Fruit fly (Drosophila melanogaster) whole organism, wandering third instar larva: ENCODE measurements around the gene ex.

Experiments used
- Abd-B ChIP-seq: fragments of >200 bp; optimal IDR thresholded peaks from 2 replicates; lab custom pipeline; 2017; ENCODE audit warnings: missing biosample characterization, missing genetic modification characterization
- CG9705 ChIP-seq: fragments of 200-800 bp; sonication (Bioruptor generic); optimal IDR thresholded peaks from 2 replicates; lab custom pipeline; 2018; ENCODE audit warnings: missing biosample characterization, mild to moderate bottlenecking, missing genetic modification characterization
- CrebA ChIP-seq: fragments of 200-800 bp; sonication (Bioruptor generic); optimal IDR thresholded peaks from 2 replicates; lab custom pipeline; 2016; ENCODE audit warnings: missing biosample characterization, mild to moderate bottlenecking, missing genetic modification characterization, borderline replicate concordance
- Dfd ChIP-seq: fragments of >200 bp; optimal IDR thresholded peaks from 2 replicates; lab custom pipeline; 2017; ENCODE audit warnings: missing biosample characterization, missing genetic modification characterization
- Dif ChIP-seq: fragments of 200-275, 200-300 bp; sonication (Bioruptor generic); optimal IDR thresholded peaks from 2 replicates; lab custom pipeline; 2018; ENCODE audit warnings: missing biosample characterization, missing genetic modification characterization; ENCODE audit not compliant: partially characterized antibody
- GATAd ChIP-seq: sonication (Bioruptor generic); optimal IDR thresholded peaks from 2 replicates; lab custom pipeline; 2016; ENCODE audit warnings: missing biosample characterization, missing genetic modification characterization
- HLH106 ChIP-seq: fragments of 200-800 bp; optimal IDR thresholded peaks from 3 replicates; lab custom pipeline; 2019; ENCODE audit warnings: missing biosample characterization, mild to moderate bottlenecking, missing genetic modification characterization, moderate library complexity
- Hnf4 ChIP-seq: fragments of 200-800 bp; sonication (Bioruptor generic); optimal IDR thresholded peaks from 2 replicates; lab custom pipeline; 2016; ENCODE audit warnings: missing biosample characterization, mild to moderate bottlenecking, missing genetic modification characterization
- Hr78 ChIP-seq: fragments of >200 bp; optimal IDR thresholded peaks from 2 replicates; lab custom pipeline; 2017; ENCODE audit warnings: missing biosample characterization, missing genetic modification characterization
- Hr83 ChIP-seq: fragments of 200-300 bp; sonication (Bioruptor generic); optimal IDR thresholded peaks from 2 replicates; lab custom pipeline; 2016; ENCODE audit warnings: missing biosample characterization, mild to moderate bottlenecking, missing genetic modification characterization, moderate library complexity; ENCODE audit not compliant: poor library complexity, severe bottlenecking
- Jra ChIP-seq: sonication (Bioruptor generic); optimal IDR thresholded peaks from 2 replicates; lab custom pipeline; 2016; ENCODE audit warnings: missing biosample characterization, missing genetic modification characterization
- Mio ChIP-seq: sonication (Bioruptor generic); optimal IDR thresholded peaks from 2 replicates; lab custom pipeline; 2016; ENCODE audit warnings: missing biosample characterization, missing genetic modification characterization
- Myc ChIP-seq: fragments of >200 bp; optimal IDR thresholded peaks from 2 replicates; lab custom pipeline; 2017
- N ChIP-seq: fragments of >200 bp; optimal IDR thresholded peaks from 2 replicates; lab custom pipeline; 2018; ENCODE audit warnings: missing biosample characterization, missing external identifiers, missing genetic modification characterization
- OdsH ChIP-seq: fragments of 200-800 bp; sonication (Bioruptor generic); optimal IDR thresholded peaks from 2 replicates; lab custom pipeline; 2016; ENCODE audit warnings: missing biosample characterization, mild to moderate bottlenecking, missing genetic modification characterization
- Rel ChIP-seq, 2 experiments: fragments of 200-800 bp; sonication (Bioruptor generic) in 1 of 2; optimal IDR thresholded peaks; 2 replicates in 1 of 2; 3 replicates in 1 of 2; lab custom pipeline; 2016 to 2019; ENCODE audit warnings: mild to moderate bottlenecking in 2 of 2, missing biosample characterization in 2 of 2, missing genetic modification characterization in 2 of 2, moderate library complexity in 1 of 2
- Sp1 ChIP-seq: fragments of 200-800 bp; sonication (Bioruptor generic); optimal IDR thresholded peaks from 3 replicates; lab custom pipeline; 2019; ENCODE audit warnings: missing biosample characterization, mild to moderate bottlenecking, missing genetic modification characterization, moderate library complexity
- Vsx2 ChIP-seq: fragments of 200-300, 225-300 bp; sonication (Bioruptor generic); optimal IDR thresholded peaks from 2 replicates; lab custom pipeline; 2018; ENCODE audit warnings: missing biosample characterization, missing genetic modification characterization; ENCODE audit not compliant: partially characterized antibody
- br ChIP-seq: fragments of 200-800 bp; sonication (Bioruptor generic); optimal IDR thresholded peaks from 2 replicates; lab custom pipeline; 2016; ENCODE audit warnings: missing biosample characterization, missing genetic modification characterization
- brk ChIP-seq: fragments of 200-800 bp; sonication (Bioruptor generic); optimal IDR thresholded peaks from 2 replicates; lab custom pipeline; 2016; ENCODE audit warnings: missing biosample characterization, mild to moderate bottlenecking, missing genetic modification characterization
- dl ChIP-seq, 2 experiments: fragments of 175-275, 200-275 bp in 1 of 2; fragments of 200-275 bp in 1 of 2; sonication (Bioruptor generic); optimal IDR thresholded peaks; lab custom pipeline; 2018; ENCODE audit warnings: mild to moderate bottlenecking in 2 of 2, missing biosample characterization in 2 of 2, missing genetic modification characterization in 2 of 2, moderate library complexity in 2 of 2; ENCODE audit not compliant: partially characterized antibody in 2 of 2, insufficient read depth in 1 of 2
- dmrt93B ChIP-seq: fragments of 200-800 bp; sonication (Bioruptor generic); optimal IDR thresholded peaks from 2 replicates; lab custom pipeline; 2018; ENCODE audit warnings: missing biosample characterization, mild to moderate bottlenecking, missing genetic modification characterization
- dsf ChIP-seq: sonication (Bioruptor generic); optimal IDR thresholded peaks from 2 replicates; lab custom pipeline; 2016; ENCODE audit warnings: missing biosample characterization, missing genetic modification characterization, borderline replicate concordance
- ey ChIP-seq: fragments of 200-800 bp; sonication (Bioruptor generic); optimal IDR thresholded peaks from 2 replicates; lab custom pipeline; 2016; ENCODE audit warnings: missing biosample characterization, missing genetic modification characterization
- foxo ChIP-seq, 2 experiments: fragments of 200-800 bp; sonication (Bioruptor generic); optimal IDR thresholded peaks; 2 replicates in 1 of 2; 3 replicates in 1 of 2; lab custom pipeline; 2016 to 2017; ENCODE audit warnings: missing biosample characterization in 2 of 2, missing genetic modification characterization in 2 of 2
- fru ChIP-seq: fragments of 200-800 bp; sonication (Bioruptor generic); optimal IDR thresholded peaks from 3 replicates; lab custom pipeline; 2016; ENCODE audit warnings: missing biosample characterization, mild to moderate bottlenecking, missing genetic modification characterization
- h ChIP-seq: fragments of 200-800 bp; sonication (Bioruptor generic); optimal IDR thresholded peaks from 3 replicates; lab custom pipeline; 2016; ENCODE audit warnings: missing biosample characterization, mild to moderate bottlenecking, missing genetic modification characterization
- jim ChIP-seq: fragments of 175-275, 200-325 bp; sonication (Bioruptor generic); optimal IDR thresholded peaks from 2 replicates; lab custom pipeline; 2016; ENCODE audit warnings: missing biosample characterization, mild to moderate bottlenecking, missing genetic modification characterization
- lola ChIP-seq: fragments of >200 bp; optimal IDR thresholded peaks from 2 replicates; lab custom pipeline; 2017; ENCODE audit warnings: missing biosample characterization, missing genetic modification characterization
- pan ChIP-seq: fragments of >200 bp; optimal IDR thresholded peaks from 2 replicates; lab custom pipeline; 2017
- psq ChIP-seq: fragments of 200-800 bp; sonication (Bioruptor generic); optimal IDR thresholded peaks from 3 replicates; lab custom pipeline; 2017; ENCODE audit warnings: missing biosample characterization, mild to moderate bottlenecking, missing genetic modification characterization, moderate library complexity
- rgr ChIP-seq: fragments of 200-800 bp; sonication (Bioruptor generic); optimal IDR thresholded peaks from 3 replicates; lab custom pipeline; 2016; ENCODE audit warnings: missing biosample characterization, mild to moderate bottlenecking, missing genetic modification characterization
- sage ChIP-seq: fragments of 200-800 bp; sonication (Bioruptor generic); optimal IDR thresholded peaks from 2 replicates; lab custom pipeline; 2016; ENCODE audit warnings: missing biosample characterization, mild to moderate bottlenecking, missing genetic modification characterization
- sv ChIP-seq: fragments of 200-800 bp; sonication (Bioruptor generic); optimal IDR thresholded peaks from 3 replicates; lab custom pipeline; 2016; ENCODE audit warnings: missing biosample characterization, missing genetic modification characterization
- tai ChIP-seq: sonication (Bioruptor generic); optimal IDR thresholded peaks from 2 replicates; lab custom pipeline; 2016; ENCODE audit warnings: missing biosample characterization, missing genetic modification characterization
- usp ChIP-seq: fragments of >200 bp; optimal IDR thresholded peaks from 2 replicates; lab custom pipeline; 2017; ENCODE audit warnings: missing biosample characterization, missing genetic modification characterization
- woc ChIP-seq: sonication (Bioruptor generic); optimal IDR thresholded peaks from 2 replicates; lab custom pipeline; 2016; ENCODE audit warnings: missing biosample characterization, mild to moderate bottlenecking, missing genetic modification characterization

ex gene

dm6 chr2L:432119-432518, 1.1 kb downstream of the ex start:
- TF ChIP-seq OdsH (no peak), tai (GFP tag; lab: Kevin White, UChicago) (no peak), foxo (GFP tag; optimal IDR thresholded peaks at IDR 0.05; lab: Kevin White, UChicago) (no peak), Sp1 (GFP tag; lab: Kevin White, UChicago) (no peak), Hr78 (GFP tag; lab: Kevin White, UChicago) (no peak), Jra (GFP tag; lab: Kevin White, UChicago) (no peak), psq (GFP tag; lab: Kevin White, UChicago) (no peak)

DNA sequence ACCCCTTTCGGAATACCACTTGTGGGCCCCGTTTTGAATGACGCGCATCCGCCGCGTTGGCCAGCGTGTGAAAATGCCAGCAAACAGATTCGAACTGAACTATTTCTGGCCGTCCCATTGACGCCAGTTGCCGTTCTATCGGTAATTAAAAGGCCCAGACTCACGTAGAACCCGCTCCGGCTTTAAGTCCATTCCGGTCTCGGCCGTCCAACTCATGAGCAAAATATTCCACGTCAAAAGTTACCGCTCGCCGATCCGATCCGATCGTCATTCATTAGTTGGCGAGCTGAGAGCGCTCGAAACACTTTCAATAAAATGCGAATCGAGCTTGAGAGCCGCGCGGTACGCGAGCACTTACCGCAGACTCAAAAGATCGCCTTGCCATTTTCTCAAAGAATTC, 3.4 kb downstream of the ex start:
- no peak for TF ChIP-seq Jra (GFP tag; lab: Kevin White, UChicago)
- no peak for TF ChIP-seq rgr (GFP tag; lab: Kevin White, UChicago)
- no peak for TF ChIP-seq GATAd (GFP tag; lab: Kevin White, UChicago)
- no peak for TF ChIP-seq Dif (GFP tag; lab: Kevin White, UChicago)
- TF ChIP-seq brk (GFP tag; lab: Kevin White, UChicago): no peak
- TF ChIP-seq Rel (GFP tag; optimal IDR thresholded peaks at IDR 0.05; lab: Kevin White, UChicago): no peak
- TF ChIP-seq Rel (tag; optimal IDR thresholded peaks at IDR 0.05; lab: Kevin White, UChicago): no peak
- no peak for TF ChIP-seq OdsH
- TF ChIP-seq Myc (lab: Kevin White, UChicago): no peak
- TF ChIP-seq br (GFP tag; lab: Kevin White, UChicago): no peak
- no peak for TF ChIP-seq foxo (GFP tag; optimal IDR thresholded peaks at IDR 0.05; lab: Kevin White, UChicago)
- TF ChIP-seq jim (GFP tag; lab: Kevin White, UChicago): no peak
- no peak for TF ChIP-seq dl (GFP tag; optimal IDR thresholded peaks at IDR 0.05; lab: Kevin White, UChicago; ENCODE audit: insufficient read depth in 1 of 2, partially characterized antibody in 2 of 2)
- TF ChIP-seq Dfd: no peak
- TF ChIP-seq Hnf4 (GFP tag; lab: Kevin White, UChicago): no peak
- no peak for TF ChIP-seq Abd-B (GFP tag; lab: Kevin White, UChicago)

DNA sequence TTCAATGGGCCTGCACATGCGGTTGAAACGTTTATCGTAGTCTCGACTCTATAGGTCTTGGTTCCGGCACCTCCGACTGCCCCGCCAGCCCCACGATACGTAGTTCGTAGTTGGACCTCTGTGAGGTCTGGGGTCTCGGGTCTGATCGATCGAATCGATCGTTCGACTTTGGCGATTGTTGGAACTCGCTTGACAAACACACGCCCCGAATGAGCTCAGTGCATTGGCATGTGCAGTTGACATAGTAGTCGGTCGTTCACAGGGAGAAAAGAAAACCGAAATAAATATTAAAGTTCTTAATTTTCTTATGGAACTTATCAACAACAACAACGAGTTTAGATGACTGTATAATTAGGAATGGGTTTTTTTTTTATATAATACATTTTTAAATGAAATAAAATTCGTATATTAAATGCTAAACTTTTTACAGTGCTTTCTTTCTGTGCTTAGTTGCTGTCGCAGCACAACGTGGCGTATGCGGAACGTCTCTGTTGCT, 4.3 kb downstream of the ex start:
- TF ChIP-seq psq (GFP tag; lab: Kevin White, UChicago): peak; percentile 45
- no peak for TF ChIP-seq tai (GFP tag; lab: Kevin White, UChicago)
- TF ChIP-seq Dfd: no peak
- no peak for TF ChIP-seq CG9705 (GFP tag; lab: Kevin White, UChicago)
- TF ChIP-seq OdsH: peak; percentile 50
- no peak for TF ChIP-seq Jra (GFP tag; lab: Kevin White, UChicago)
- TF ChIP-seq lola (GFP tag; lab: Kevin White, UChicago): no peak
- no peak for TF ChIP-seq Myc (lab: Kevin White, UChicago)
- no peak for TF ChIP-seq Sp1 (GFP tag; lab: Kevin White, UChicago)
- peak; percentile 16 for TF ChIP-seq ey (GFP tag; lab: Kevin White, UChicago)
- no peak for TF ChIP-seq jim (GFP tag; lab: Kevin White, UChicago)
- TF ChIP-seq sv: no peak
- no peak for TF ChIP-seq CrebA
- TF ChIP-seq HLH106 (tag; lab: Kevin White, UChicago): no peak
- no peak for TF ChIP-seq Dif (GFP tag; lab: Kevin White, UChicago)
- TF ChIP-seq N (GFP tag; lab: Kevin White, UChicago): no peak
- TF ChIP-seq brk (GFP tag; lab: Kevin White, UChicago): peak; percentile 51
- TF ChIP-seq pan: no peak
- peak; percentile 6 for TF ChIP-seq fru
- TF ChIP-seq sage (GFP tag; lab: Kevin White, UChicago): no peak
- no peak for TF ChIP-seq usp (GFP tag; lab: Kevin White, UChicago)
- peak; percentile 7 for TF ChIP-seq Rel (GFP tag; optimal IDR thresholded peaks at IDR 0.05; lab: Kevin White, UChicago)
- no peak for TF ChIP-seq Rel (tag; optimal IDR thresholded peaks at IDR 0.05; lab: Kevin White, UChicago)
- no peak for TF ChIP-seq br (GFP tag; lab: Kevin White, UChicago)
- no peak for TF ChIP-seq Mio (GFP tag; lab: Kevin White, UChicago)
- TF ChIP-seq foxo (GFP tag; optimal IDR thresholded peaks at IDR 0.05; lab: Kevin White, UChicago): peak in 1 of 2 experiments; percentile 64
- peak; percentile 24 for TF ChIP-seq Hnf4 (GFP tag; lab: Kevin White, UChicago)
- TF ChIP-seq Vsx2 (GFP tag; lab: Kevin White, UChicago): no peak
- TF ChIP-seq Hr78 (GFP tag; lab: Kevin White, UChicago): no peak
- no peak for TF ChIP-seq dmrt93B (GFP tag; lab: Kevin White, UChicago)
- TF ChIP-seq Hr83 (GFP tag; lab: Kevin White, UChicago): no peak
- TF ChIP-seq Abd-B (GFP tag; lab: Kevin White, UChicago): no peak
- no peak for TF ChIP-seq dl (GFP tag; optimal IDR thresholded peaks at IDR 0.05; lab: Kevin White, UChicago; ENCODE audit: insufficient read depth in 1 of 2, partially characterized antibody in 2 of 2)
- peak; percentile 36 for TF ChIP-seq rgr (GFP tag; lab: Kevin White, UChicago)
- no peak for TF ChIP-seq woc (GFP tag; lab: Kevin White, UChicago)
- no peak for TF ChIP-seq dsf (GFP tag; lab: Kevin White, UChicago)
- TF ChIP-seq h: peak; percentile 52
